Worm (Caenorhabditis elegans): ENCODE results near the gene tbc-1.

tbc-1 gene

DNA sequence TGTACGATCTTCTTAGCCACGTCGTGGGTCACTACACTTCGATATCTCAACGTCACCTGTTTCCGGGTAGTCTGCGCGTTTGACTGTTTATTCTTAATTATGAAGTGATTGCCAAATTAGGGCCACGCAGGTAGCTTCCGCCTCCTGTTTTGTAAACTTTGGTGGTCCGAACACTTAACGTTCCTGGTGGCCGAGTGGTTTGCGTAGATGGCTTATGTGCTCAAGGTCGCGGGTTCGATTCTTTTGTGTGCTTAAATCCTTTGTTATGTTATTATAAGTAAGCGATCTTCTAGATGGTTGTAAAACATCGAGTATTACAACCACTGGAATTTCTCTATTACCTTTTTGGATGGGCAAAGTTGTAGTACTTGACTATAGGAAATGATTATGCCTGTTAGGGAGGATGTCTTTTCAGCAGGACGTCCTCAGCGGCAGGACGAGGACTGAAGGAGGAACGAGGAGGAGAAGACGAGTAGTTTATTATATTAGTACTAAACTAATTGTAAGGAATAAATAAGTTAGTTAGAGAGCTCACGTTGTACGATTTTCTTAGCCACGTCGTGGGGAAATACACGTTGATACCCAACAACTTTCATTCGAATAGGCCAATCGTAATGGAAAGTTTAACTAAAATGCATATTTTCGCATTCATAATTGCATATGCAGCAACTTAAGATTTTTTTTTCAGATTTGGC lies 6.4 kb downstream of the tbc-1 start:
- TF ChIP-seq nhr-2 (tag; optimal IDR thresholded peaks at IDR 0.05) = no peak
- peak; percentile 87 for TF ChIP-seq ces-1 (GFP tag; optimal IDR thresholded peaks at IDR 0.05)
- TF ChIP-seq hlh-1 (tag; optimal IDR thresholded peaks at IDR 0.05) = no peak

DNA sequence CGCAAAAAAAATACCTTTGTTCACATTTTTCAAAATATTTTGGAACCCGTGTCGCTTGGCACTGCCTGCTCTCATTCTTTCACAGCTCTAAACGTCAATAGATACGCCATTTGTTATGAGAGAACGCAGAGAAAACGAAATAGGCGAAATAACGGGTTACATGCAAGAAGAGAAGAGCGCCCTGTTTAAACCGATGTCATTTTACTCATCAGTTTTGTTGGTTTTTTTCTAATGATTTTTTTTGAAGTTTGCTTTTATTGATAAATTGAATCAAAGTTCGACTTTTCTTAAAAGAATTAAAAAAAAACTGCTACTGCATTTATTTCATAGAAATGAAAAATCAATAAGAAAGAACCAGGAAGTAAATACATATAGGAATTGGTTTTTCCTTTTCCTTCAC lies 8.2 kb downstream of the tbc-1 start:
- TF ChIP-seq ces-1 (GFP tag; optimal IDR thresholded peaks at IDR 0.05) (peak; percentile 13), sptf-1 (tag; optimal IDR thresholded peaks at IDR 0.05) (no peak), hlh-1 (tag; optimal IDR thresholded peaks at IDR 0.05) (peak; percentile 53), zip-8 (tag; optimal IDR thresholded peaks at IDR 0.05) (no peak), unc-62 (GFP tag; optimal IDR thresholded peaks at IDR 0.05) (no peak), elt-3 (tag; optimal IDR thresholded peaks at IDR 0.05) (no peak), lin-32 (GFP tag; optimal IDR thresholded peaks at IDR 0.05) (no peak), nhr-2 (tag; optimal IDR thresholded peaks at IDR 0.05) (no peak), snpc-4 (tag; optimal IDR thresholded peaks at IDR 0.05) (no peak), mep-1 (tag; optimal IDR thresholded peaks at IDR 0.05) (no peak), unc-120 (tag; optimal IDR thresholded peaks at IDR 0.05; ENCODE audit: poor library complexity, severe bottlenecking) (peak; percentile 0), ceh-39 (tag; optimal IDR thresholded peaks at IDR 0.05) (no peak), pha-4 (tag; optimal IDR thresholded peaks at IDR 0.05) (no peak)

DNA sequence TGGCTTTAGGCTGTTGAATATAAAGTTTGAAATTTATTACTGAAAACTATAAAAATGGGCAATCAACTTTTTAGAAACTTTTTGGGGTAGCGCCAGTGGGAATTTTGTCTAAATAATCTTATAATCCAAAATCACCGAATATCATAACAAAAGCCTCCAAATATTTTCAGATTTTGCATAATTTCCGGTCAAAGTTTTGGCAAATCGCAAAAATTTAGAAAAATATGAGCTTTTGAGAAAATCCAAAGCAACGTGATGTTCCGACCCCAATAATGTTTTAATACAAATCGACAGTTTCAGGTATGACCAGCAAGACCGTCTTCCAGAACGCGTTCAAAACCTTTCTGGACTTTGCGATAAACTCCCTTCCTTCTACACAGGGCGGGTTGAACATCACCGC lies 8.8 kb downstream of the tbc-1 start, which contains the start of gene emre-1:
Gene emre-1, plus strand, starts transcription at position 301 of the 400 bp plus-strand sequence.
- TF ChIP-seq ham-2 (GFP tag; optimal IDR thresholded peaks at IDR 0.05) = no peak
- no peak for TF ChIP-seq blmp-1 (tag; optimal IDR thresholded peaks at IDR 0.05)
- no peak for TF ChIP-seq unc-120 (tag; optimal IDR thresholded peaks at IDR 0.05; ENCODE audit: poor library complexity, severe bottlenecking)
- no peak for TF ChIP-seq mep-1 (tag; optimal IDR thresholded peaks at IDR 0.05)
- TF ChIP-seq lin-32 (GFP tag; optimal IDR thresholded peaks at IDR 0.05) = no peak
- TF ChIP-seq ces-1 (GFP tag; optimal IDR thresholded peaks at IDR 0.05) = no peak
- TF ChIP-seq elt-3 (tag; optimal IDR thresholded peaks at IDR 0.05) = no peak
- no peak for TF ChIP-seq pha-4 (tag; optimal IDR thresholded peaks at IDR 0.05)
- TF ChIP-seq nhr-237 (tag; optimal IDR thresholded peaks at IDR 0.05) = no peak
- TF ChIP-seq ceh-43 (GFP tag; optimal IDR thresholded peaks at IDR 0.05) = no peak
- no peak for TF ChIP-seq bed-3 (GFP tag; optimal IDR thresholded peaks at IDR 0.05)
- no peak for TF ChIP-seq mls-2 (tag; optimal IDR thresholded peaks at IDR 0.05)
- no peak for TF ChIP-seq sptf-1 (tag; optimal IDR thresholded peaks at IDR 0.05)
- TF ChIP-seq snpc-4 (tag; optimal IDR thresholded peaks at IDR 0.05) = no peak
- no peak for TF ChIP-seq nhr-76 (tag; optimal IDR thresholded peaks at IDR 0.05)
- no peak for TF ChIP-seq drap-1 (GFP tag; optimal IDR thresholded peaks at IDR 0.05)
- no peak for TF ChIP-seq ceh-83 (GFP tag; optimal IDR thresholded peaks at IDR 0.05)

DNA sequence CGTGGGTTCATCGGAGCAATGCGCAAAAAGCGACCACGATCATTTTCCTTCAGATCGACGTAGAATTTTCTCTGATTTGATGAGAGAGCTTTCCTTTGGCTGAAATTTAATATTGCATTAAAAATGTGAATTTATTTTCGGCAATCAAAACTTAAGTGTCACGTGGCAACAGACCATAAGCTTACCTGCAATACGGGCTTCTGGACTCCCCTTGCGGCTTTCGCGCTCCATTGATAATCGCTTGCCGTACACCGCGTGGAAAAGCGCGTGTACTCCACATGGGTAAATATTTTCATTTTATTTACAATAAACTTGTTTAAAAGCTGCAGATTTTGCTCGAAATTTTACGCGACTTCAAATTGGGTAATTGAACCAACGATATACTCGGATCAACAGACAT lies 12.0 kb downstream of the tbc-1 start, which contains the start of gene plp-2:
Gene plp-2, minus strand, starts transcription at position 280 of the 400 bp plus-strand sequence.
- no peak for TF ChIP-seq sptf-1 (tag; optimal IDR thresholded peaks at IDR 0.05)
- no peak for TF ChIP-seq ces-1 (GFP tag; optimal IDR thresholded peaks at IDR 0.05)

ce11 chrX:14983274-14983673 lies 12.7 kb downstream of the tbc-1 start, which contains the start of gene rbg-1:
Gene rbg-1, plus strand, starts transcription at chrX:14983533.
- TF ChIP-seq zip-8 (tag; optimal IDR thresholded peaks at IDR 0.05) = no peak
- TF ChIP-seq unc-39 (tag; optimal IDR thresholded peaks at IDR 0.05) = no peak
- no peak for TF ChIP-seq snpc-4 (tag; optimal IDR thresholded peaks at IDR 0.05)
- no peak for TF ChIP-seq ham-2 (GFP tag; optimal IDR thresholded peaks at IDR 0.05)
- no peak for TF ChIP-seq tbx-8 (GFP tag; optimal IDR thresholded peaks at IDR 0.05)
- TF ChIP-seq ces-1 (GFP tag; optimal IDR thresholded peaks at IDR 0.05) = peak; percentile 53
- no peak for TF ChIP-seq nhr-28 (tag; optimal IDR thresholded peaks at IDR 0.05)
- no peak for TF ChIP-seq flh-1 (GFP tag; optimal IDR thresholded peaks at IDR 0.05)
- no peak for TF ChIP-seq cnd-1 (tag; optimal IDR thresholded peaks at IDR 0.05)
- no peak for TF ChIP-seq mab-5 (tag; optimal IDR thresholded peaks at IDR 0.05)
- no peak for TF ChIP-seq unc-120 (tag; optimal IDR thresholded peaks at IDR 0.05; ENCODE audit: poor library complexity, severe bottlenecking)
- no peak for TF ChIP-seq unc-62 (GFP tag; optimal IDR thresholded peaks at IDR 0.05)
- no peak for TF ChIP-seq ztf-11 (tag; optimal IDR thresholded peaks at IDR 0.05)
- no peak for TF ChIP-seq hlh-1 (tag; optimal IDR thresholded peaks at IDR 0.05)
- TF ChIP-seq elt-3 (tag; optimal IDR thresholded peaks at IDR 0.05) = no peak
- TF ChIP-seq mls-2 (tag; optimal IDR thresholded peaks at IDR 0.05) = no peak
- no peak for TF ChIP-seq nhr-2 (tag; optimal IDR thresholded peaks at IDR 0.05)
- no peak for TF ChIP-seq ceh-83 (GFP tag; optimal IDR thresholded peaks at IDR 0.05)
- no peak for TF ChIP-seq nhr-237 (tag; optimal IDR thresholded peaks at IDR 0.05)
- no peak for TF ChIP-seq lin-32 (GFP tag; optimal IDR thresholded peaks at IDR 0.05)
- no peak for TF ChIP-seq nhr-12 (tag; optimal IDR thresholded peaks at IDR 0.05)
- TF ChIP-seq sem-2 (GFP tag; optimal IDR thresholded peaks at IDR 0.05) = no peak
- no peak for TF ChIP-seq drap-1 (GFP tag; optimal IDR thresholded peaks at IDR 0.05)
- TF ChIP-seq ceh-39 (tag; optimal IDR thresholded peaks at IDR 0.05) = peak; percentile 63
- TF ChIP-seq sptf-1 (tag; optimal IDR thresholded peaks at IDR 0.05) = peak; percentile 64
- TF ChIP-seq ceh-43 (GFP tag; optimal IDR thresholded peaks at IDR 0.05) = no peak
- TF ChIP-seq lsy-2 (tag; optimal IDR thresholded peaks at IDR 0.05) = peak; percentile 41
- TF ChIP-seq M03D4.4 (tag; optimal IDR thresholded peaks at IDR 0.05) = no peak
- TF ChIP-seq pha-4 (tag; optimal IDR thresholded peaks at IDR 0.05) = peak; percentile 92
- no peak for TF ChIP-seq nhr-76 (tag; optimal IDR thresholded peaks at IDR 0.05)
- TF ChIP-seq mep-1 (tag; optimal IDR thresholded peaks at IDR 0.05) = peak; percentile 75
- peak; percentile 74 for TF ChIP-seq lin-13 (tag; optimal IDR thresholded peaks at IDR 0.05)
- no peak for TF ChIP-seq blmp-1 (tag; optimal IDR thresholded peaks at IDR 0.05)
- no peak for TF ChIP-seq bed-3 (GFP tag; optimal IDR thresholded peaks at IDR 0.05)
- TF ChIP-seq elt-1 (tag; optimal IDR thresholded peaks at IDR 0.05; ENCODE audit: borderline replicate concordance, insufficient read depth) = no peak
